Fruit fly (Drosophila melanogaster) whole organism, adult: Measurements from ENCODE around the gene alpha-Est5.
A peak's percentile ranks its signal among the peaks of the same experiment; 100 is the strongest.

Source experiments
- CG11617 ChIP-seq: fragments of 200-800 bp; sonication (Bioruptor generic); optimal IDR thresholded peaks from 2 replicates; lab custom pipeline; 2017; ENCODE audit warnings: mild to moderate bottlenecking, missing biosample characterization, missing genetic modification reagents, missing genetic modification characterization
- CG12768 ChIP-seq: fragments of 200-800 bp; sonication (Bioruptor generic); optimal IDR thresholded peaks from 2 replicates; lab custom pipeline; 2017; ENCODE audit warnings: missing biosample characterization, missing genetic modification characterization, mild to moderate bottlenecking, moderate library complexity, missing genetic modification reagents
- CG14711 ChIP-seq: fragments of 200-800 bp; sonication (Bioruptor generic); optimal IDR thresholded peaks from 2 replicates; lab custom pipeline; 2018; ENCODE audit warnings: missing biosample characterization, mild to moderate bottlenecking, missing genetic modification characterization, moderate library complexity
- CG1620 ChIP-seq: fragments of 200-800 bp; sonication (Bioruptor generic); optimal IDR thresholded peaks from 2 replicates; lab custom pipeline; 2016; ENCODE audit warnings: missing biosample characterization, missing genetic modification characterization
- CG33017 ChIP-seq: fragments of 200-800 bp; sonication (Bioruptor generic); optimal IDR thresholded peaks from 2 replicates; lab custom pipeline; 2018; ENCODE audit warnings: missing biosample characterization, mild to moderate bottlenecking, missing genetic modification characterization, moderate library complexity
- CG5204 ChIP-seq: fragments of 200-800 bp; sonication (Bioruptor generic); optimal IDR thresholded peaks from 2 replicates; lab custom pipeline; 2016; ENCODE audit warnings: missing biosample characterization, missing genetic modification characterization
- CG7045 ChIP-seq: fragments of 200-800 bp; sonication (Bioruptor generic); optimal IDR thresholded peaks from 2 replicates; lab custom pipeline; 2017; ENCODE audit warnings: missing biosample characterization, mild to moderate bottlenecking, missing genetic modification characterization
- CG7101 ChIP-seq: fragments of 200-800 bp; sonication (Bioruptor generic); optimal IDR thresholded peaks from 2 replicates; lab custom pipeline; 2018; ENCODE audit warnings: missing biosample characterization, mild to moderate bottlenecking, missing genetic modification characterization, moderate library complexity
- Clk ChIP-seq: fragments of 200-800 bp; sonication (Bioruptor generic); optimal IDR thresholded peaks from 2 replicates; lab custom pipeline; 2017; ENCODE audit warnings: missing biosample characterization, missing genetic modification characterization
- Crg-1 ChIP-seq: fragments of 200-800 bp; sonication (Bioruptor generic); optimal IDR thresholded peaks from 2 replicates; lab custom pipeline; 2016; ENCODE audit warnings: missing biosample characterization, missing genetic modification characterization
- Hr96 ChIP-seq: fragments of 200-800 bp; sonication (Bioruptor generic); optimal IDR thresholded peaks from 2 replicates; lab custom pipeline; 2016; ENCODE audit warnings: missing biosample characterization, missing genetic modification characterization
- Mnt ChIP-seq: fragments of 200-800 bp; sonication (Bioruptor generic); optimal IDR thresholded peaks from 2 replicates; lab custom pipeline; 2016; ENCODE audit warnings: missing biosample characterization, mild to moderate bottlenecking, missing genetic modification characterization
- bab1 ChIP-seq: fragments of 200-800 bp; sonication (Bioruptor generic); optimal IDR thresholded peaks from 3 replicates; lab custom pipeline; 2019; ENCODE audit warnings: missing biosample characterization, mild to moderate bottlenecking, missing genetic modification characterization, moderate library complexity
- cic ChIP-seq: fragments of 200-800 bp; sonication (Bioruptor generic); optimal IDR thresholded peaks from 2 replicates; lab custom pipeline; 2017; ENCODE audit warnings: missing biosample characterization, mild to moderate bottlenecking, missing genetic modification characterization, moderate library complexity
- cnc ChIP-seq, 2 experiments: fragments of >200 bp; optimal IDR thresholded peaks; 2 replicates each; lab custom pipeline; 2017
- kay ChIP-seq: fragments of 200-800 bp; sonication (Bioruptor generic); peaks from one replicate; lab custom pipeline; 2016; ENCODE audit warnings: missing biosample characterization, missing genetic modification characterization, borderline replicate concordance
- ovo ChIP-seq: fragments of 200-800 bp; sonication (Bioruptor generic); optimal IDR thresholded peaks from 2 replicates; lab custom pipeline; 2016; ENCODE audit warnings: missing biosample characterization, missing genetic modification characterization
- pad ChIP-seq: fragments of 200-800 bp; sonication (Bioruptor generic); optimal IDR thresholded peaks from 3 replicates; lab custom pipeline; 2017; ENCODE audit warnings: missing biosample characterization, missing genetic modification characterization, mild to moderate bottlenecking, moderate library complexity, missing genetic modification reagents
- tj ChIP-seq: fragments of 200-800 bp; sonication (Bioruptor generic); optimal IDR thresholded peaks from 3 replicates; lab custom pipeline; 2017; ENCODE audit warnings: missing biosample characterization, mild to moderate bottlenecking, missing genetic modification characterization, moderate library complexity
- toe ChIP-seq: fragments of 200-800 bp; sonication (Bioruptor generic); optimal IDR thresholded peaks from 2 replicates; lab custom pipeline; 2016; ENCODE audit warnings: missing biosample characterization, missing genetic modification characterization

alpha-Est5 gene

dm6 chr3R:7536281-7536680 lies at the start of gene alpha-Est5:
Gene alpha-Est5 (minus strand): TSS chr3R:7536390.
- TF ChIP-seq bab1 (GFP tag; lab: Kevin White, UChicago) (peak; percentile 29), toe (GFP tag; lab: Kevin White, UChicago) (peak; percentile 21), pad (GFP tag; lab: Kevin White, UChicago) (no peak), CG11617 (no peak), CG33017 (tag; lab: Kevin White, UChicago) (peak; percentile 40), tj (GFP tag; lab: Kevin White, UChicago) (peak; percentile 54), CG7101 (tag; lab: Kevin White, UChicago) (peak; percentile 14), CG1620 (GFP tag; lab: Kevin White, UChicago) (peak; percentile 41), Mnt (GFP tag; lab: Kevin White, UChicago) (peak; percentile 31), CG12768 (GFP tag; lab: Kevin White, UChicago) (no peak), CG5204 (GFP tag; lab: Kevin White, UChicago) (no peak), Clk (no peak), CG14711 (tag; lab: Kevin White, UChicago) (no peak), CG7045 (GFP tag; lab: Kevin White, UChicago) (no peak), kay (GFP tag; lab: Kevin White, UChicago) (peak; percentile 87), cic (GFP tag; lab: Kevin White, UChicago) (peak; percentile 46), Crg-1 (GFP tag; lab: Kevin White, UChicago) (no peak), ovo (no peak), cnc (optimal IDR thresholded peaks at IDR 0.05; lab: Kevin White, UChicago) (peak in 1 of 2 experiments; percentile 55), Hr96 (GFP tag; lab: Kevin White, UChicago) (peak; percentile 4)

- TF ChIP-seq ovo: no peak
- TF ChIP-seq CG7101 (tag; lab: Kevin White, UChicago): no peak
- TF ChIP-seq tj (GFP tag; lab: Kevin White, UChicago): no peak
- no peak for TF ChIP-seq Crg-1 (GFP tag; lab: Kevin White, UChicago)
- no peak for TF ChIP-seq pad (GFP tag; lab: Kevin White, UChicago)
- no peak for TF ChIP-seq bab1 (GFP tag; lab: Kevin White, UChicago)
- TF ChIP-seq CG33017 (tag; lab: Kevin White, UChicago): no peak
- TF ChIP-seq CG5204 (GFP tag; lab: Kevin White, UChicago): no peak
- TF ChIP-seq Mnt (GFP tag; lab: Kevin White, UChicago): no peak
- no peak for TF ChIP-seq kay (GFP tag; lab: Kevin White, UChicago)
- TF ChIP-seq Hr96 (GFP tag; lab: Kevin White, UChicago): no peak
- TF ChIP-seq cic (GFP tag; lab: Kevin White, UChicago): no peak
- no peak for TF ChIP-seq toe (GFP tag; lab: Kevin White, UChicago)
- TF ChIP-seq CG14711 (tag; lab: Kevin White, UChicago): no peak
- TF ChIP-seq CG11617: no peak
- TF ChIP-seq CG1620 (GFP tag; lab: Kevin White, UChicago): no peak
- TF ChIP-seq CG12768 (GFP tag; lab: Kevin White, UChicago): no peak
- no peak for TF ChIP-seq Clk
- TF ChIP-seq CG7045 (GFP tag; lab: Kevin White, UChicago): no peak
Measured at dm6 chr3R:7572237-7572636, 36.0 kb upstream of the alpha-Est5 start.

DNA sequence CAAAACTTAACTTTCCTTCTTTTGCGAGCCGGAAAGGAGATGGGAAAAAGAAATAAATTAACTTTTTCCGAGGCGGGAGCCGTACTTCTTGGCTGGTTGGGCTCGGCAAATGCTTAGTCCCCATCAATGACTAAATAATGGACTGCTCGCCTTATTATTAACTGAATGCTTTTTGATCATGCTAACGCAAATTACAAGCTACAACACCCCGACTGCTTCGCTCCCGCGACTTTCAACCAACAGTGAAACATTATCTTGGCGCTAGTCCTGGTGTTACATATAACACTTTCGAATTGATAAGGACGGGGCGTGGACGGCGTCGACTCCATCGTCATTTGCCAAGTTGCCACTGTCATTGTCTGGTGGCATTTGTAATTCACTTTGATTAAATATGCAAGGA lies 15.5 kb upstream of the alpha-Est5 start, which contains the start of gene CG45545:
TSS of gene CG45545 (plus strand) at position 301 of the 400 bp plus-strand sequence.
- TF ChIP-seq Crg-1 (GFP tag; lab: Kevin White, UChicago) (no peak), cnc (optimal IDR thresholded peaks at IDR 0.05; lab: Kevin White, UChicago) (no peak), CG5204 (GFP tag; lab: Kevin White, UChicago) (no peak), cic (GFP tag; lab: Kevin White, UChicago) (no peak), pad (GFP tag; lab: Kevin White, UChicago) (no peak), CG12768 (GFP tag; lab: Kevin White, UChicago) (no peak), Hr96 (GFP tag; lab: Kevin White, UChicago) (no peak), kay (GFP tag; lab: Kevin White, UChicago) (no peak), CG14711 (tag; lab: Kevin White, UChicago) (no peak), ovo (no peak), Mnt (GFP tag; lab: Kevin White, UChicago) (no peak), CG7101 (tag; lab: Kevin White, UChicago) (no peak), CG33017 (tag; lab: Kevin White, UChicago) (no peak), bab1 (GFP tag; lab: Kevin White, UChicago) (no peak), CG1620 (GFP tag; lab: Kevin White, UChicago) (no peak), CG7045 (GFP tag; lab: Kevin White, UChicago) (no peak)

DNA sequence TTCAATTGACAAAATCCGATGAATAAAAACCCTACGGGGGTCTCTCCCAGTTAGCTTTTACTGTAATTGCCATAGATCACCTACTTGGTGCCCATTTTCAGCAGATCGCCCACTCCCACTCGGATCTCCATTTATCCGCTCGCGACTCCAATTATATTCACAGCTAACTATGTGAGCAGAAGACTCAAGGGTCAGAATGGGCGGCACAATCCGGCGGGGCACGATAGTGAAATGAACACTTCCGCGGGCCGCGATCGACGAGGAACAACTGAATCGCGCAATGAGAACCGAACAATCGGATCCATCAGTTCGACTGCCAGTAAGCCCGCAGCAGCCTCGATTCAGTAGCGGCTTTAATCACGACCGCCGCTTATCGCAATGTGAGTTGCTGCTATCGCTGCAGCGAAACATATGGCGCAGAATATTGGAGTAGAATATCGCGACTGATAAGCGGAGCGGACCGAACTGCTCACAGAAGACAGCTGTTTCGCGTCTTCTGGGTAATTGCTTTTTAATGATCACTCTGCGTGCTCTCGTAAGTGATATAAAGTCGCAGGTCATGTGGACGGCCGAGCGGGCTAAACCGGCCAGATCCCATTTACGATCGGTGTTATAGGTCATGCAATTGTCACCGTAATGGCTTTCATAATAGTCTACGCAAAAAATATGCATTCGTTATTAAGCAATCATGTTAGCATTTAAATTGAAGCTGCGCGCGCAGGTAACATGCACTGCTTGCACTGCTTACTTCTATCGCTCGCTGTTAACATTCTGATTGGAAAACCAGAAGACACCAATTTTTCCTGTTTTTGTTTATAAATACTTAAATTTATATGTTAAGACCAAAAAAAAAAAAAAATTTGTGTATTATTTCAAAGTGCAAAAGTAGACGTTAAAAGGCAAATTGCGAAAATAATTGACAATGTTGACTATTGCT lies 12.9 kb upstream of the alpha-Est5 start, which contains the start of gene alpha-Est1:
TSS of gene alpha-Est1 (minus strand) at position 317 of the 937 bp plus-strand sequence.
- TF ChIP-seq toe (GFP tag; lab: Kevin White, UChicago): no peak
- no peak for TF ChIP-seq CG5204 (GFP tag; lab: Kevin White, UChicago)
- TF ChIP-seq CG1620 (GFP tag; lab: Kevin White, UChicago): no peak
- no peak for TF ChIP-seq tj (GFP tag; lab: Kevin White, UChicago)
- peak; percentile 38 for TF ChIP-seq cic (GFP tag; lab: Kevin White, UChicago)
